Worm (Caenorhabditis elegans): Measurements from ENCODE around the gene srz-37.

srz-37 gene

ce11 chrIV:3524584-3525020 lies 42.9 kb upstream of the srz-37 start (continued):
- TF ChIP-seq lin-35 (GFP tag; optimal IDR thresholded peaks at IDR 0.05) (peak in 1 of 3 experiments; percentile 43), athp-1 (tag; optimal IDR thresholded peaks at IDR 0.05) (peak; percentile 45), K11D2.4 (GFP tag; IDR thresholded peaks at IDR 0.05) (0 out of 2 replicates have a peak, but pooled peaks have one; percentile 28), dpff-1 (tag; optimal IDR thresholded peaks at IDR 0.05) (no peak), F57A8.1 (GFP tag; optimal IDR thresholded peaks at IDR 0.05) (peak; percentile 57), mcd-1 (GFP tag; IDR thresholded peaks at IDR 0.05) (peak; percentile 60; the same call in 1 of the 2 replicates), B0019.2 (GFP tag; conservative IDR thresholded peaks at IDR 0.05) (0 out of 2 replicates have a peak, but pooled peaks have one; percentile 27), lir-1 (GFP tag; conservative IDR thresholded peaks at IDR 0.05) (no peak), ekl-4 (GFP tag; IDR thresholded peaks at IDR 0.05) (peak; percentile 24; the same call in 1 of the 2 replicates), nhr-120 (GFP tag; IDR thresholded peaks at IDR 0.05) (no peak), lsl-1 (GFP tag; optimal IDR thresholded peaks at IDR 0.05) (peak; percentile 25), attf-6 (GFP tag; IDR thresholded peaks at IDR 0.05) (0 out of 2 replicates have a peak, but pooled peaks have one; percentile 55), ceh-58 (GFP tag; IDR thresholded peaks at IDR 0.05) (no peak), ccch-3 (GFP tag; optimal IDR thresholded peaks at IDR 0.05) (no peak), B0261.1 (tag; optimal IDR thresholded peaks at IDR 0.05) (peak; percentile 81), ceh-91 (GFP tag; IDR thresholded peaks at IDR 0.05) (0 out of 2 replicates have a peak, but pooled peaks have one; percentile 21), F49E8.2 (tag; optimal IDR thresholded peaks at IDR 0.05; ENCODE audit: insufficient read depth) (peak; percentile 59), T07F8.4 (tag; optimal IDR thresholded peaks at IDR 0.05) (peak; percentile 33), ZK185.1 (tag; optimal IDR thresholded peaks at IDR 0.05; ENCODE audit: poor library complexity, severe bottlenecking) (peak; percentile 79), ztf-18 (tag; optimal IDR thresholded peaks at IDR 0.05) (peak; percentile 47), egrh-3 (GFP tag; IDR thresholded peaks at IDR 0.05) (0 out of 2 replicates have a peak, but pooled peaks have one; percentile 36), zim-3 (tag; optimal IDR thresholded peaks at IDR 0.05) (peak; percentile 57), aptf-2 (GFP tag; conservative IDR thresholded peaks at IDR 0.05) (no peak), chd-7 (tag; optimal IDR thresholded peaks at IDR 0.05) (peak; percentile 60), F52B5.7 (tag; optimal IDR thresholded peaks at IDR 0.05) (peak; percentile 40), ama-1 (optimal IDR thresholded peaks at IDR 0.05) (no peak), ama-1 (GFP tag; optimal IDR thresholded peaks at IDR 0.05) (peak; percentile 4 to 22), snpc-1.3 (tag; optimal IDR thresholded peaks at IDR 0.05; ENCODE audit: insufficient read depth) (peak; percentile 19)

ce11 chrIV:3523419-3523818 lies 41.8 kb upstream of the srz-37 start:
- peak; percentile 68; the same call in 1 of the 2 replicates for TF ChIP-seq egrh-3 (GFP tag; IDR thresholded peaks at IDR 0.05)
- TF ChIP-seq zfh-2 (GFP tag; conservative IDR thresholded peaks at IDR 0.05) = peak; percentile 58
- no peak for TF ChIP-seq madf-3 (GFP tag; IDR thresholded peaks at IDR 0.05)

ce11 chrIV:3521710-3522109 lies 40.0 kb upstream of the srz-37 start:
- TF ChIP-seq ekl-4 (GFP tag; IDR thresholded peaks at IDR 0.05) = 0 out of 2 replicates have a peak, but pooled peaks have one; percentile 23
- TF ChIP-seq zfh-2 (GFP tag; conservative IDR thresholded peaks at IDR 0.05) = peak; percentile 47; the same call in 1 of the 2 replicates
- TF ChIP-seq T26A5.8 (tag; optimal IDR thresholded peaks at IDR 0.05) = no peak

ce11 chrIV:3520957-3521356 lies 39.3 kb upstream of the srz-37 start:
- TF ChIP-seq ceh-27 (GFP tag; optimal IDR thresholded peaks at IDR 0.05) (peak; percentile 46), nfyb-1 (GFP tag; IDR thresholded peaks at IDR 0.05) (0 out of 2 replicates have a peak, but pooled peaks have one; percentile 16), let-526 (GFP tag; IDR thresholded peaks at IDR 0.05) (no peak), zfh-2 (GFP tag; conservative IDR thresholded peaks at IDR 0.05) (peak; percentile 30; the same call in 1 of the 2 replicates), let-607 (tag; optimal IDR thresholded peaks at IDR 0.05) (no peak), hmg-1.2 (GFP tag; IDR thresholded peaks at IDR 0.05) (peak; percentile 14; the same call in 1 of the 2 replicates), Y56A3A.18 (GFP tag; IDR thresholded peaks at IDR 0.05) (no peak), F49E8.2 (tag; optimal IDR thresholded peaks at IDR 0.05; ENCODE audit: insufficient read depth) (no peak)
